Worm (Caenorhabditis elegans) whole organism, L2 larva: Measurements from ENCODE around the gene spig-5.

Experiments used
- F13H6.1 ChIP-seq: sonication (generic microtip); optimal IDR thresholded peaks from 2 replicates; lab custom pipeline; 2016; ENCODE audit warnings: missing genetic modification characterization, missing compliant biosample characterization
- lin-11 ChIP-seq: fragments of 150-350 bp; sonication (generic microtip); optimal IDR thresholded peaks from 2 replicates; lab custom pipeline; 2014; ENCODE audit warnings: missing biosample characterization, missing genetic modification characterization, inconsistent platforms, mixed read lengths
- lsy-2 ChIP-seq, 2 experiments: fragments of 150-350 bp in 1 of 2; sonication (generic microtip) in 1 of 2; optimal IDR thresholded peaks; 2 replicates each; lab custom pipeline; 2014 to 2017; ENCODE audit warnings: missing biosample characterization in 2 of 2, missing genetic modification characterization in 2 of 2
- snpc-4 ChIP-seq: fragments of 150-350 bp; optimal IDR thresholded peaks from 2 replicates; lab custom pipeline; 2014; ENCODE audit warnings: missing biosample characterization, missing genetic modification characterization
- unc-39 ChIP-seq: fragments of 150-350 bp; optimal IDR thresholded peaks from 2 replicates; lab custom pipeline; 2014; ENCODE audit warnings: missing biosample characterization, missing genetic modification characterization
- zag-1 ChIP-seq: fragments of 150-350 bp; optimal IDR thresholded peaks from 2 replicates; lab custom pipeline; 2014; ENCODE audit warnings: missing biosample characterization, missing genetic modification characterization

ce11 chrV:14355738-14356368 is 47.6 kb downstream of the spig-5 start, which contains the start of gene cyn-1:
- TF ChIP-seq lsy-2 (tag; optimal IDR thresholded peaks at IDR 0.05; lab: Kevin White, UChicago), result peak; percentile 81 to 93
- peak; percentile 80 for TF ChIP-seq F13H6.1 (tag; lab: Kevin White, UChicago)
- no peak for TF ChIP-seq unc-39
- TF ChIP-seq snpc-4, result peak; percentile 82
- TF ChIP-seq zag-1, result no peak
- TF ChIP-seq lin-11 (tag; lab: Kevin White, UChicago), result peak; percentile 15
